Fruit fly (Drosophila melanogaster): ENCODE data around the gene CG46514.
"Not testable (repeated sequence)": the region's sequence is repeated elsewhere in the genome, so short reads cannot be mapped to it uniquely, and the experiment has no call there.

- TF ChIP-seq Abd-B (GFP tag; optimal IDR thresholded peaks at IDR 0.05); foxo (GFP tag; optimal IDR thresholded peaks at IDR 0.05); Dfd (GFP tag; optimal IDR thresholded peaks at IDR 0.05); Sp1 (GFP tag; optimal IDR thresholded peaks at IDR 0.05); CG32264 (GFP tag; optimal IDR thresholded peaks at IDR 0.05); usp (GFP tag; optimal IDR thresholded peaks at IDR 0.05); Rel (GFP tag; optimal IDR thresholded peaks at IDR 0.05); Rel (tag; optimal IDR thresholded peaks at IDR 0.05): not testable (repeated sequence)
Observed at dm6 chrX:22162623-22163022, 34.4 kb upstream of the CG46514 start, which contains the start of gene CG46507.
